Worm (Caenorhabditis elegans): ENCODE measurements around the gene gnrr-5.

DNA sequence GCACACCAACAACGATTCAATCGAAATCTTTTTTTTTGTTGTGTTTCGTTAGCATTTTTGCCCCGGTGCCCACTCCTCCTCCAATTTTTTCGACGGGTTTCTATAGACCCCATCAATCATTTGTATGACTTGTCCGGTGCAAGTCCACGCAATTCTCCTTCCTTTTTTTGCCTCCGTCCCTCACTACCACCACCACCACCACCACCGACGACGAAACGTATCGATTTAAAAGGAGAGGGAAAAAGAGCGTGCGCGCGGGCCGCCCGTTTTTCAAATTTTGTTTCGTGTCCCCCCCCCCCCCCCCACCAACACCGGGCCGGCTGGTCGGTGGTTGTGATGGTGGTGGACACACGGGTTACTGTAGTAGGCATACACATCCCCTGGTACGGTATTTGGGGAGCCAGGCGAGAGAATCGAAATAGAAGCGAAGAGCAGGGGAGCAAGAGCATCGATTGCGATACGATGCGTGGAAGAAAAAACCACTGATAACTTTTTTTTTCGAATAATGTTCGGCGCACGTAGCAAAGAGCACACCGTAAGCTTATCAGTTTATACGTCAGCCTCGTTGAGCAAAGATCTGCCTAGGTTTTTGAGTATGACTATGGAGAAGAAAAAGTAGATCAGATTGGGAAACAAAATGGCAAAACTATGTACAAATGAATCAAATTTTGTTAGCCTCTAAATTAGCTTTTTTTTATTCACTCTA, 40.7 kb upstream of the gnrr-5 start:
- TF ChIP-seq nhr-12 (tag; optimal IDR thresholded peaks at IDR 0.05) (no peak), ces-1 (GFP tag; optimal IDR thresholded peaks at IDR 0.05) (no peak), bed-3 (GFP tag; optimal IDR thresholded peaks at IDR 0.05) (no peak), nhr-237 (tag; optimal IDR thresholded peaks at IDR 0.05) (no peak), flh-1 (GFP tag; optimal IDR thresholded peaks at IDR 0.05) (no peak), nhr-28 (tag; optimal IDR thresholded peaks at IDR 0.05) (no peak), elt-1 (tag; optimal IDR thresholded peaks at IDR 0.05; ENCODE audit: borderline replicate concordance, insufficient read depth) (no peak), nhr-2 (tag; optimal IDR thresholded peaks at IDR 0.05) (no peak), mep-1 (tag; optimal IDR thresholded peaks at IDR 0.05) (no peak), ztf-11 (tag; optimal IDR thresholded peaks at IDR 0.05) (no peak)

All from whole organism, mixed stage, embryonic.